Fruit fly (Drosophila melanogaster): Measurements from ENCODE around the gene ana1.

ana1 gene

DNA sequence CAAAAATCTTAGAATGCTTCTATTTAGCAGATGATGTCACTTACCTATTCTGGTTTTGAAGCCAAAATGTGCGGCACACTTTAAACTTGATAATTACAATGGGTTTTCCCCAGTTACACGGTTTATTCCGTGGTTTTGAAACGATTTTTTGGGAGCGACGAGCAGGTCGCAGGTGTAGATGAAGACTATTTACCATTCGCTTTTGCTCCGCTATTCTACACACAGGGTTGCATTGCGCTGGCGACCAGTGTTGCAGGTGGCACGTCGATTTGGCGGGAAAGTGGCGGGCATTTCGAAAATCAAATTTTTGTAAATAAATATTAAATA is 52.3 kb downstream of the ana1 start, which contains the start of gene REPTOR:
Gene REPTOR, minus strand, starts transcription at position 196 of the 327 bp plus-strand sequence.
- TF ChIP-seq h (GFP tag; optimal IDR thresholded peaks at IDR 0.05) = peak; percentile 28
- TF ChIP-seq CG32264 (GFP tag; optimal IDR thresholded peaks at IDR 0.05) = no peak
- TF ChIP-seq rgr (GFP tag; optimal IDR thresholded peaks at IDR 0.05) = peak; percentile 53
- TF ChIP-seq HLH106 (tag; optimal IDR thresholded peaks at IDR 0.05) = no peak
- no peak for TF ChIP-seq N (GFP tag; optimal IDR thresholded peaks at IDR 0.05)
- TF ChIP-seq jim (GFP tag; optimal IDR thresholded peaks at IDR 0.05) = no peak
- peak; percentile 58 for TF ChIP-seq Jra (GFP tag; optimal IDR thresholded peaks at IDR 0.05)
- TF ChIP-seq Dfd (GFP tag; optimal IDR thresholded peaks at IDR 0.05) = no peak
- peak; percentile 55 for TF ChIP-seq Hr83 (GFP tag; optimal IDR thresholded peaks at IDR 0.05; ENCODE audit: poor library complexity, severe bottlenecking)
- no peak for TF ChIP-seq usp (GFP tag; optimal IDR thresholded peaks at IDR 0.05)
- TF ChIP-seq fru (GFP tag; optimal IDR thresholded peaks at IDR 0.05) = peak; percentile 7
- no peak for TF ChIP-seq sage (GFP tag; optimal IDR thresholded peaks at IDR 0.05)
- no peak for TF ChIP-seq dl (GFP tag; optimal IDR thresholded peaks at IDR 0.05; ENCODE audit: insufficient read depth in 1 of 2, partially characterized antibody in 2 of 2)
- TF ChIP-seq dmrt93B (GFP tag; optimal IDR thresholded peaks at IDR 0.05) = no peak
- TF ChIP-seq Vsx2 (GFP tag; optimal IDR thresholded peaks at IDR 0.05; ENCODE audit: partially characterized antibody) = no peak
- TF ChIP-seq psq (GFP tag; optimal IDR thresholded peaks at IDR 0.05) = peak; percentile 99
- no peak for TF ChIP-seq brk (GFP tag; optimal IDR thresholded peaks at IDR 0.05)
- TF ChIP-seq pan (optimal IDR thresholded peaks at IDR 0.05) = no peak
- TF ChIP-seq Dif (GFP tag; optimal IDR thresholded peaks at IDR 0.05; ENCODE audit: partially characterized antibody) = peak; percentile 65
- no peak for TF ChIP-seq CrebA (GFP tag; optimal IDR thresholded peaks at IDR 0.05; ENCODE audit: borderline replicate concordance)
- peak; percentile 43 for TF ChIP-seq br (GFP tag; optimal IDR thresholded peaks at IDR 0.05)
- TF ChIP-seq foxo (GFP tag; optimal IDR thresholded peaks at IDR 0.05) = peak in 1 of 2 experiments; percentile 43
- TF ChIP-seq dsf (GFP tag; optimal IDR thresholded peaks at IDR 0.05; ENCODE audit: borderline replicate concordance) = no peak
- no peak for TF ChIP-seq sv (GFP tag; optimal IDR thresholded peaks at IDR 0.05)
- TF ChIP-seq ey (GFP tag; optimal IDR thresholded peaks at IDR 0.05) = no peak
- no peak for TF ChIP-seq CG9705 (GFP tag; optimal IDR thresholded peaks at IDR 0.05)
- TF ChIP-seq Abd-B (GFP tag; optimal IDR thresholded peaks at IDR 0.05) = no peak
- TF ChIP-seq lola (GFP tag; optimal IDR thresholded peaks at IDR 0.05) = no peak
- no peak for TF ChIP-seq tai (GFP tag; optimal IDR thresholded peaks at IDR 0.05)
- TF ChIP-seq Hnf4 (GFP tag; optimal IDR thresholded peaks at IDR 0.05) = no peak
- TF ChIP-seq Mio (GFP tag; optimal IDR thresholded peaks at IDR 0.05) = no peak
- TF ChIP-seq Rel (GFP tag; optimal IDR thresholded peaks at IDR 0.05) = no peak
- TF ChIP-seq Rel (tag; optimal IDR thresholded peaks at IDR 0.05) = peak; percentile 59
- peak; percentile 26 for TF ChIP-seq Sp1 (GFP tag; optimal IDR thresholded peaks at IDR 0.05)
- no peak for TF ChIP-seq woc (GFP tag; optimal IDR thresholded peaks at IDR 0.05)
- no peak for TF ChIP-seq Hr78 (GFP tag; optimal IDR thresholded peaks at IDR 0.05)
- no peak for TF ChIP-seq GATAd (GFP tag; optimal IDR thresholded peaks at IDR 0.05)
- no peak for TF ChIP-seq Myc (optimal IDR thresholded peaks at IDR 0.05)
- no peak for TF ChIP-seq OdsH (GFP tag; optimal IDR thresholded peaks at IDR 0.05)

dm6 chr3R:24585042-24585698 is 54.8 kb downstream of the ana1 start, which contains the start of the genes CG13625 and mld:
CG13625 (minus strand) TSS chr3R:24585160.
mld (plus strand) TSS chr3R:24585653.
- peak; percentile 27 for TF ChIP-seq rgr (GFP tag; optimal IDR thresholded peaks at IDR 0.05)
- TF ChIP-seq HLH106 (tag; optimal IDR thresholded peaks at IDR 0.05) = peak; percentile 37
- TF ChIP-seq h (GFP tag; optimal IDR thresholded peaks at IDR 0.05) = peak; percentile 35
- TF ChIP-seq dmrt93B (GFP tag; optimal IDR thresholded peaks at IDR 0.05) = no peak
- TF ChIP-seq CG9705 (GFP tag; optimal IDR thresholded peaks at IDR 0.05) = peak; percentile 13
- TF ChIP-seq br (GFP tag; optimal IDR thresholded peaks at IDR 0.05) = peak; percentile 22
- no peak for TF ChIP-seq brk (GFP tag; optimal IDR thresholded peaks at IDR 0.05)
- no peak for TF ChIP-seq GATAd (GFP tag; optimal IDR thresholded peaks at IDR 0.05)
- TF ChIP-seq pan (optimal IDR thresholded peaks at IDR 0.05) = no peak
- TF ChIP-seq Rel (GFP tag; optimal IDR thresholded peaks at IDR 0.05) = no peak
- peak; percentile 11 for TF ChIP-seq Rel (tag; optimal IDR thresholded peaks at IDR 0.05)
- TF ChIP-seq Dfd (GFP tag; optimal IDR thresholded peaks at IDR 0.05) = no peak
- peak; percentile 20 for TF ChIP-seq Hnf4 (GFP tag; optimal IDR thresholded peaks at IDR 0.05)
- no peak for TF ChIP-seq Myc (optimal IDR thresholded peaks at IDR 0.05)
- TF ChIP-seq Abd-B (GFP tag; optimal IDR thresholded peaks at IDR 0.05) = no peak
- TF ChIP-seq Hr83 (GFP tag; optimal IDR thresholded peaks at IDR 0.05; ENCODE audit: poor library complexity, severe bottlenecking) = peak; percentile 63
- no peak for TF ChIP-seq Hr78 (GFP tag; optimal IDR thresholded peaks at IDR 0.05)
- TF ChIP-seq Dif (GFP tag; optimal IDR thresholded peaks at IDR 0.05; ENCODE audit: partially characterized antibody) = no peak
- TF ChIP-seq foxo (GFP tag; optimal IDR thresholded peaks at IDR 0.05) = peak in 1 of 2 experiments; percentile 16
- peak; percentile 67 for TF ChIP-seq tai (GFP tag; optimal IDR thresholded peaks at IDR 0.05)
- TF ChIP-seq ey (GFP tag; optimal IDR thresholded peaks at IDR 0.05) = peak; percentile 9
